Worm (Caenorhabditis elegans): ENCODE data around the gene C25A8.5.

DNA sequence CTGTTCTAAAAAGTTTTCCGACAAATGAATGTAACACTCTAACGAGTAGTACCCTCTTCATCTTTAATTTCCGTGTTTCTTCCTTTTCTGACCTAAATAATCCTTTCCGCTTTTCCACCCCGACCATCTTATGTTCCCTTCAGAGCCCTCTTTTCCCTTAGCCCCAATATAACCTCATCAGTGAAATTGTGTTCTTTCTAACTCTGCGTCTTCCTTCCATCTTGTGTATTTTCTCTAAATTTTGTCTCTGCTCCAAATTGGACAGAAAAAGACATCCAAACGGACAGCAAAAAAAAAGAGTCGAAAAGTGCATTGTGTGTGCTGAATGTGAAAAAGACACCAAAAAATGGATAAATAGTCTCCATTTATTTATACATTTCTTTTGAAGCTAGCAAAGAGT is 39.8 kb upstream of the C25A8.5 start:
- TF ChIP-seq ceh-82 (tag; optimal IDR thresholded peaks at IDR 0.05) (no peak), ZK546.5 (tag; optimal IDR thresholded peaks at IDR 0.05) (no peak), unc-39 (tag; optimal IDR thresholded peaks at IDR 0.05) (no peak), nhr-237 (tag; optimal IDR thresholded peaks at IDR 0.05) (no peak), zag-1 (tag; optimal IDR thresholded peaks at IDR 0.05) (peak; percentile 16), ceh-16 (tag; optimal IDR thresholded peaks at IDR 0.05) (no peak), ztf-4 (tag; optimal IDR thresholded peaks at IDR 0.05) (no peak), egl-27 (tag; optimal IDR thresholded peaks at IDR 0.05) (no peak), R02D3.7 (tag; optimal IDR thresholded peaks at IDR 0.05) (no peak), aly-2 (tag; optimal IDR thresholded peaks at IDR 0.05) (no peak), elt-3 (tag; optimal IDR thresholded peaks at IDR 0.05) (no peak), snpc-4 (tag; optimal IDR thresholded peaks at IDR 0.05) (no peak), nhr-11 (tag; optimal IDR thresholded peaks at IDR 0.05) (no peak), dmd-4 (tag; optimal IDR thresholded peaks at IDR 0.05) (no peak)

Data from whole organism, L2 larva.